Fruit fly (Drosophila melanogaster) whole organism, pupa: ENCODE results near the gene eIF5B.

Source experiments
- CG12605 ChIP-seq: fragments of 200-800 bp; sonication (Bioruptor generic); IDR thresholded peaks from 2 replicates; pipeline ENCODE4 v1.3.6; 2022; ENCODE audit warnings: missing biosample characterization, missing genetic modification characterization
- CG13204 ChIP-seq: fragments of 200-800 bp; sonication (Bioruptor generic); optimal IDR thresholded peaks from 2 replicates; lab custom pipeline; 2018; ENCODE audit warnings: missing biosample characterization, mild to moderate bottlenecking, missing genetic modification characterization, moderate library complexity
- CG14655 ChIP-seq: fragments of 200-800 bp; sonication (Bioruptor generic); optimal IDR thresholded peaks from 3 replicates; lab custom pipeline; 2017; ENCODE audit warnings: mild to moderate bottlenecking, missing biosample characterization, missing genetic modification reagents, missing genetic modification characterization
- CG34367 ChIP-seq: fragments of 200-800 bp; sonication (Bioruptor generic); optimal IDR thresholded peaks from 2 replicates; lab custom pipeline; 2018; ENCODE audit warnings: missing biosample characterization, mild to moderate bottlenecking, missing genetic modification characterization
- CG4496 ChIP-seq: fragments of 200-800 bp; sonication (Bioruptor generic); IDR thresholded peaks from 3 replicates; pipeline ENCODE4 v1.3.6; 2022; ENCODE audit warnings: missing biosample characterization, missing genetic modification characterization
- CG8301 ChIP-seq: fragments of 200-800 bp; sonication (Bioruptor generic); optimal IDR thresholded peaks from 2 replicates; lab custom pipeline; 2018; ENCODE audit warnings: missing biosample characterization, mild to moderate bottlenecking, missing genetic modification characterization
- EcR ChIP-seq: fragments of 200-800 bp; sonication (Bioruptor generic); optimal IDR thresholded peaks from 3 replicates; lab custom pipeline; 2019; ENCODE audit warnings: missing biosample characterization, missing genetic modification characterization, mild to moderate bottlenecking, moderate library complexity, missing genetic modification reagents
- Ets98B ChIP-seq: fragments of 200-800 bp; sonication (Bioruptor generic); IDR thresholded peaks from 2 replicates; pipeline ENCODE4 v1.3.6; 2022; ENCODE audit warnings: missing biosample characterization, missing genetic modification characterization
- Pif1A ChIP-seq: fragments of 200-800 bp; sonication (Bioruptor generic); optimal IDR thresholded peaks from 3 replicates; lab custom pipeline; 2016; ENCODE audit warnings: missing biosample characterization, missing genetic modification characterization
- rn ChIP-seq: fragments of 200-800 bp; sonication (Bioruptor generic); IDR thresholded peaks from 2 replicates; pipeline ENCODE4 v1.3.6; 2022; ENCODE audit warnings: missing biosample characterization, missing genetic modification characterization

DNA sequence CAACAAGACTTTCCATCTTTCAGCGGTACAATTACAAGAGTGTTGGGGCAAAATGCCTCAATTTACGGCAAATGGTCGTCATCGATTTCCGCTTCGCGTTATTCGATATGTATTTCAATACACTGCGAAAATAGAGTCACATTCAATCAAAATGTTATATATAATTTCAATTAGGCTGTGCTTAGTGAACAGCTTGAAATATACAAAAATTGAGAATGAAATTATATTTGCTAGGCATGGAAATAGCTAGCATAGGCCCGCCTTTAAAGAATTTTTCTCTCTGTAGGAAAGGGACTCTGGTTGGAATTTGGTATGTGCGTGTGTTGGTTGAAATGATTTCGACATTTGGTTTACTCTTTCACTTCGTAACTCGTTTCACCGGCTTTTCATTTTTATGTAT, 18.8 kb upstream of the eIF5B start:
- TF ChIP-seq EcR, result no peak
- no peak for TF ChIP-seq Pif1A (GFP tag; lab: Kevin White, UChicago)
- TF ChIP-seq CG8301 (tag; lab: Kevin White, UChicago), result no peak
- TF ChIP-seq rn (GFP tag; lab: Robert Waterston, UW), result no peak
- TF ChIP-seq CG4496 (GFP tag; lab: Robert Waterston, UW), result no peak
- no peak for TF ChIP-seq CG34367 (tag; lab: Kevin White, UChicago)
- TF ChIP-seq Ets98B (GFP tag; lab: Robert Waterston, UW), result no peak
- peak; percentile 11 for TF ChIP-seq CG14655 (GFP tag; lab: Kevin White, UChicago)
- TF ChIP-seq CG13204 (GFP tag; lab: Kevin White, UChicago), result no peak
- no peak for TF ChIP-seq CG12605 (GFP tag; lab: Robert Waterston, UW)
